Worm (Caenorhabditis elegans): ENCODE data around the gene stt-3.

stt-3 gene

DNA sequence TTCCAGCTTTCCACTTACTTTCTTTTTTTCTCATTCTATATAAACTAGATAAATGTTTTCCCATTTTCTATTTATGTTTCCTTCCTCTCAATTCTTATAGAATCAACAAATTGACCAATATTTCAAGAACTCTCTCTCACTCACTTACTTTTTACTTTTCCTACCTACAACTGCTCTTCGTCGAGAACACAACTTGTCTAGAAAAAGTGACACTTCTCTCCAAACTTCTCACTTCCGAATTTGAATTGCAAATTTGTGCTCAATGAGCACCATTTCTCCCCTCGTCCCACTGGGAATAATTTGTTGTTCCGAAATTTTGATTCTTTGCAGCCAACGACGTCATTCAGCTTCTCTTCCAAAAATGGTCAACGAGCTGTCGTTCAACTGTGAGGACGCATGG, 49.7 kb downstream of the stt-3 start, which contains the start of gene F47D12.3:
F47D12.3 (plus strand) TSS at position 331 of the 400 bp plus-strand sequence.
- no peak for TF ChIP-seq C34F6.9 (tag; optimal IDR thresholded peaks at IDR 0.05)
- no peak for TF ChIP-seq nhr-21 (tag; optimal IDR thresholded peaks at IDR 0.05)

DNA sequence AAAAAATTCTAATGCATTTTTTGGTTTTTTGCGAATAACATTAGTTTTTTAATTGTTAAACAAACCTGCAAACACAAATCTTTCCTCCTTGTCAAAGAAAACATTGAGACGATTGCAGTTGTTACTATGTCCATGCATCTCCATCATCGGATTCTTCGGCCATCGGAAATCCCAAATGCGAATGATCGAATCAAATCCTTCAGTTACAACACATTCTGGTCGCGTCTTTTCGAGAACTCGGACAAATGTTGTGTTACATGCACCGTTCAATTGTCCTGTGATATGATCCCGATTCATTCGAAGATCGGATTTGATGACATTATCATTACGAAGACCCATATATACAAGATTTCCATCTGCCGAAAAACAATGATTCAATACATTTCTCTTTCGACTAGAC, 51.9 kb downstream of the stt-3 start:
- TF ChIP-seq nhr-25 (tag; optimal IDR thresholded peaks at IDR 0.05): no peak
- TF ChIP-seq sma-9 (GFP tag; optimal IDR thresholded peaks at IDR 0.05): no peak
- no peak for TF ChIP-seq sma-9 (tag; optimal IDR thresholded peaks at IDR 0.05)
- TF ChIP-seq lin-13 (GFP tag; optimal IDR thresholded peaks at IDR 0.05): no peak
- no peak for TF ChIP-seq zag-1 (tag; optimal IDR thresholded peaks at IDR 0.05)
- no peak for TF ChIP-seq gmeb-1 (tag; optimal IDR thresholded peaks at IDR 0.05)
- TF ChIP-seq ztf-1 (GFP tag; conservative IDR thresholded peaks at IDR 0.05): no peak
- TF ChIP-seq nhr-6 (tag; optimal IDR thresholded peaks at IDR 0.05): no peak
- TF ChIP-seq sem-4 (tag; optimal IDR thresholded peaks at IDR 0.05): no peak
- no peak for TF ChIP-seq nhr-12 (tag; optimal IDR thresholded peaks at IDR 0.05)
- TF ChIP-seq nhr-11 (tag; optimal IDR thresholded peaks at IDR 0.05): no peak

Data from whole organism, L2 larva.